Worm (Caenorhabditis elegans) whole organism, L4/young adult: ENCODE data around the gene paml-1.

Experiments
- W03F9.2 ChIP-seq: fragments of 150-350 bp; optimal IDR thresholded peaks from 2 replicates; lab custom pipeline; 2014; ENCODE audit warnings: missing biosample characterization, missing genetic modification characterization
- dao-5 ChIP-seq: sonication (generic microtip); optimal IDR thresholded peaks from 2 replicates; lab custom pipeline; 2016; ENCODE audit warnings: missing genotype, missing genetic modification characterization, moderate library complexity, missing compliant biosample characterization
- him-1 ChIP-seq: sonication (generic microtip); optimal IDR thresholded peaks from 2 replicates; lab custom pipeline; 2016; ENCODE audit warnings: missing genotype, missing genetic modification reagents, missing genetic modification characterization, missing compliant biosample characterization

DNA sequence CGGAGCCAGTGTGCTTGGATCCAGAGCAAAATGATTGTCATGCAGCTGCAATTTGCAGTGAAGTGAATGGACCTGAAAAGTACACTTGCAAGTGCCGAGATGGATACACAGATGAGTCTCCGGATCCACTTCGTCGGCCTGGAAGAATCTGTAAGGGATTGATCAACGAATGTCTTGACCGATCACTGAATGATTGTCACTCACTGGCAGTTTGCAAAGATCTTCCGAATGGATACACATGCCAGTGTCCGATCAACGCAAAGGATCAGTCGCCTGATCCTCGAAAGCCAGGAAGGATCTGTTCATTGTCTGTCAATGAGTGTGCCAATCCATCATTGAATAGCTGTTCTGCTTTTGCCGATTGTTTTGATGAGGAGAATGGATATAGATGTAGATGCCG lies 54.4 kb downstream of the paml-1 start:
- TF ChIP-seq him-1 (tag; lab: Kevin White, UChicago) (no peak), W03F9.2 (tag; lab: Kevin White, UChicago) (no peak), dao-5 (tag; lab: Kevin White, UChicago) (no peak)
